Fruit fly (Drosophila melanogaster) whole organism: ENCODE data around the gene Dna2.

Source experiments
- CG8478 ChIP-seq: fragments of >200 bp; optimal IDR thresholded peaks from 2 replicates; lab custom pipeline; 2018; ENCODE audit warnings: inconsistent platforms
- EcR ChIP-seq, 2 experiments: fragments of >200 bp; optimal IDR thresholded peaks; 2 replicates each; lab custom pipeline; 2017; ENCODE audit warnings: missing biosample characterization in 2 of 2, missing genetic modification characterization in 2 of 2, missing genetic modification reagents in 2 of 2
- psq ChIP-seq: fragments of >200 bp; optimal IDR thresholded peaks from 2 replicates; lab custom pipeline; 2017
- usp ChIP-seq: fragments of >200 bp; optimal IDR thresholded peaks from 2 replicates; lab custom pipeline; 2017; ENCODE audit warnings: missing biosample characterization, missing genetic modification characterization, mixed read lengths

dm6 chrX:9992934-9993333 is 17.3 kb upstream of the Dna2 start:
- no peak for TF ChIP-seq usp (GFP tag; lab: Kevin White, UChicago)
- no peak for TF ChIP-seq CG8478 (lab: Kevin White, UChicago)
- no peak for TF ChIP-seq psq
- TF ChIP-seq EcR (GFP tag; optimal IDR thresholded peaks at IDR 0.05; lab: Kevin White, UChicago), result no peak
